Fruit fly (Drosophila melanogaster) whole organism, adult: ENCODE data around the gene mfrn.

Experiments
- CG11617 ChIP-seq: fragments of 200-800 bp; sonication (Bioruptor generic); optimal IDR thresholded peaks from 2 replicates; lab custom pipeline; 2017; ENCODE audit warnings: mild to moderate bottlenecking, missing biosample characterization, missing genetic modification reagents, missing genetic modification characterization
- CG12768 ChIP-seq: fragments of 200-800 bp; sonication (Bioruptor generic); optimal IDR thresholded peaks from 2 replicates; lab custom pipeline; 2017; ENCODE audit warnings: missing biosample characterization, missing genetic modification characterization, mild to moderate bottlenecking, moderate library complexity, missing genetic modification reagents
- CG14711 ChIP-seq: fragments of 200-800 bp; sonication (Bioruptor generic); optimal IDR thresholded peaks from 2 replicates; lab custom pipeline; 2018; ENCODE audit warnings: missing biosample characterization, mild to moderate bottlenecking, missing genetic modification characterization, moderate library complexity
- CG1620 ChIP-seq: fragments of 200-800 bp; sonication (Bioruptor generic); optimal IDR thresholded peaks from 2 replicates; lab custom pipeline; 2016; ENCODE audit warnings: missing biosample characterization, missing genetic modification characterization
- CG33017 ChIP-seq: fragments of 200-800 bp; sonication (Bioruptor generic); optimal IDR thresholded peaks from 2 replicates; lab custom pipeline; 2018; ENCODE audit warnings: missing biosample characterization, mild to moderate bottlenecking, missing genetic modification characterization, moderate library complexity
- CG5204 ChIP-seq: fragments of 200-800 bp; sonication (Bioruptor generic); optimal IDR thresholded peaks from 2 replicates; lab custom pipeline; 2016; ENCODE audit warnings: missing biosample characterization, missing genetic modification characterization
- CG7045 ChIP-seq: fragments of 200-800 bp; sonication (Bioruptor generic); optimal IDR thresholded peaks from 2 replicates; lab custom pipeline; 2017; ENCODE audit warnings: missing biosample characterization, mild to moderate bottlenecking, missing genetic modification characterization
- CG7101 ChIP-seq: fragments of 200-800 bp; sonication (Bioruptor generic); optimal IDR thresholded peaks from 2 replicates; lab custom pipeline; 2018; ENCODE audit warnings: missing biosample characterization, mild to moderate bottlenecking, missing genetic modification characterization, moderate library complexity
- Clk ChIP-seq: fragments of 200-800 bp; sonication (Bioruptor generic); optimal IDR thresholded peaks from 2 replicates; lab custom pipeline; 2017; ENCODE audit warnings: missing biosample characterization, missing genetic modification characterization
- Crg-1 ChIP-seq: fragments of 200-800 bp; sonication (Bioruptor generic); optimal IDR thresholded peaks from 2 replicates; lab custom pipeline; 2016; ENCODE audit warnings: missing biosample characterization, missing genetic modification characterization
- Hr96 ChIP-seq: fragments of 200-800 bp; sonication (Bioruptor generic); optimal IDR thresholded peaks from 2 replicates; lab custom pipeline; 2016; ENCODE audit warnings: missing biosample characterization, missing genetic modification characterization
- Mnt ChIP-seq: fragments of 200-800 bp; sonication (Bioruptor generic); optimal IDR thresholded peaks from 2 replicates; lab custom pipeline; 2016; ENCODE audit warnings: missing biosample characterization, mild to moderate bottlenecking, missing genetic modification characterization
- bab1 ChIP-seq: fragments of 200-800 bp; sonication (Bioruptor generic); optimal IDR thresholded peaks from 3 replicates; lab custom pipeline; 2019; ENCODE audit warnings: missing biosample characterization, mild to moderate bottlenecking, missing genetic modification characterization, moderate library complexity
- cic ChIP-seq: fragments of 200-800 bp; sonication (Bioruptor generic); optimal IDR thresholded peaks from 2 replicates; lab custom pipeline; 2017; ENCODE audit warnings: missing biosample characterization, mild to moderate bottlenecking, missing genetic modification characterization, moderate library complexity
- cnc ChIP-seq, 2 experiments: fragments of >200 bp; optimal IDR thresholded peaks; 2 replicates each; lab custom pipeline; 2017
- kay ChIP-seq: fragments of 200-800 bp; sonication (Bioruptor generic); peaks from one replicate; lab custom pipeline; 2016; ENCODE audit warnings: missing biosample characterization, missing genetic modification characterization, borderline replicate concordance
- ovo ChIP-seq: fragments of 200-800 bp; sonication (Bioruptor generic); optimal IDR thresholded peaks from 2 replicates; lab custom pipeline; 2016; ENCODE audit warnings: missing biosample characterization, missing genetic modification characterization
- pad ChIP-seq: fragments of 200-800 bp; sonication (Bioruptor generic); optimal IDR thresholded peaks from 3 replicates; lab custom pipeline; 2017; ENCODE audit warnings: missing biosample characterization, missing genetic modification characterization, mild to moderate bottlenecking, moderate library complexity, missing genetic modification reagents
- tj ChIP-seq: fragments of 200-800 bp; sonication (Bioruptor generic); optimal IDR thresholded peaks from 3 replicates; lab custom pipeline; 2017; ENCODE audit warnings: missing biosample characterization, mild to moderate bottlenecking, missing genetic modification characterization, moderate library complexity
- toe ChIP-seq: fragments of 200-800 bp; sonication (Bioruptor generic); optimal IDR thresholded peaks from 2 replicates; lab custom pipeline; 2016; ENCODE audit warnings: missing biosample characterization, missing genetic modification characterization

mfrn gene

dm6 chr3R:27947682-27948245, at the start of gene mfrn:
Gene mfrn (minus strand): TSS chr3R:27948021.
- TF ChIP-seq CG7101 (tag; lab: Kevin White, UChicago) (no peak), Mnt (peak; percentile 84)

- TF ChIP-seq bab1 (GFP tag; lab: Kevin White, UChicago) (no peak), CG33017 (tag; lab: Kevin White, UChicago) (no peak), Crg-1 (GFP tag; lab: Kevin White, UChicago) (no peak), CG7045 (GFP tag; lab: Kevin White, UChicago) (no peak), pad (GFP tag; lab: Kevin White, UChicago) (no peak), kay (GFP tag; lab: Kevin White, UChicago) (no peak), cic (no peak), Hr96 (GFP tag; lab: Kevin White, UChicago) (no peak), ovo (GFP tag; lab: Kevin White, UChicago) (no peak), CG7101 (tag; lab: Kevin White, UChicago) (no peak), CG1620 (GFP tag; lab: Kevin White, UChicago) (no peak), CG14711 (tag; lab: Kevin White, UChicago) (no peak), CG12768 (GFP tag; lab: Kevin White, UChicago) (no peak), toe (GFP tag; lab: Kevin White, UChicago) (no peak), tj (no peak), cnc (optimal IDR thresholded peaks at IDR 0.05; lab: Kevin White, UChicago) (no peak)
Observed at dm6 chr3R:27990651-27991050, 42.8 kb upstream of the mfrn start, which contains the start of gene CG4815. Gene CG4815 (minus strand): TSS chr3R:27990751.

dm6 chr3R:27988647-27989430, 41.0 kb upstream of the mfrn start:
- TF ChIP-seq pad (GFP tag; lab: Kevin White, UChicago) (peak; percentile 88), Crg-1 (GFP tag; lab: Kevin White, UChicago) (no peak), CG5204 (GFP tag; lab: Kevin White, UChicago) (peak; percentile 30), bab1 (GFP tag; lab: Kevin White, UChicago) (peak; percentile 44), CG11617 (GFP tag; lab: Kevin White, UChicago) (peak; percentile 58), CG12768 (GFP tag; lab: Kevin White, UChicago) (peak; percentile 63), kay (GFP tag; lab: Kevin White, UChicago) (peak; percentile 68), Mnt (peak; percentile 55), CG33017 (tag; lab: Kevin White, UChicago) (peak; percentile 3), CG14711 (tag; lab: Kevin White, UChicago) (peak; percentile 5), cic (peak; percentile 9), Hr96 (GFP tag; lab: Kevin White, UChicago) (peak; percentile 26), Clk (GFP tag; lab: Kevin White, UChicago) (no peak), CG7101 (tag; lab: Kevin White, UChicago) (peak; percentile 3), CG1620 (GFP tag; lab: Kevin White, UChicago) (peak; percentile 27), ovo (GFP tag; lab: Kevin White, UChicago) (no peak), toe (GFP tag; lab: Kevin White, UChicago) (peak; percentile 47), cnc (optimal IDR thresholded peaks at IDR 0.05; lab: Kevin White, UChicago) (no peak), tj (peak; percentile 64), CG7045 (GFP tag; lab: Kevin White, UChicago) (peak; percentile 47)

dm6 chr3R:27988189-27988588, 40.4 kb upstream of the mfrn start, which contains the start of gene betaTub97EF:
Gene betaTub97EF (minus strand): TSS chr3R:27988384.
- TF ChIP-seq kay (GFP tag; lab: Kevin White, UChicago): peak; percentile 6
- TF ChIP-seq pad (GFP tag; lab: Kevin White, UChicago): peak; percentile 14
- peak; percentile 15 for TF ChIP-seq Hr96 (GFP tag; lab: Kevin White, UChicago)
- TF ChIP-seq Mnt: peak; percentile 30
- no peak for TF ChIP-seq tj

dm6 chr3R:27987772-27988171, 40.0 kb upstream of the mfrn start:
- TF ChIP-seq Clk (GFP tag; lab: Kevin White, UChicago): no peak
- no peak for TF ChIP-seq Mnt
- TF ChIP-seq kay (GFP tag; lab: Kevin White, UChicago): no peak
- no peak for TF ChIP-seq bab1 (GFP tag; lab: Kevin White, UChicago)
- peak; percentile 22 for TF ChIP-seq tj
- no peak for TF ChIP-seq Crg-1 (GFP tag; lab: Kevin White, UChicago)
- no peak for TF ChIP-seq CG12768 (GFP tag; lab: Kevin White, UChicago)
- no peak for TF ChIP-seq cnc (optimal IDR thresholded peaks at IDR 0.05; lab: Kevin White, UChicago)

dm6 chr3R:27987329-27987728, 39.5 kb upstream of the mfrn start:
- TF ChIP-seq CG5204 (GFP tag; lab: Kevin White, UChicago) (no peak), toe (GFP tag; lab: Kevin White, UChicago) (no peak), CG14711 (tag; lab: Kevin White, UChicago) (peak; percentile 78), Crg-1 (GFP tag; lab: Kevin White, UChicago) (no peak), Hr96 (GFP tag; lab: Kevin White, UChicago) (no peak), CG33017 (tag; lab: Kevin White, UChicago) (peak; percentile 36), CG7101 (tag; lab: Kevin White, UChicago) (peak; percentile 78), CG1620 (GFP tag; lab: Kevin White, UChicago) (no peak), ovo (GFP tag; lab: Kevin White, UChicago) (no peak), cic (no peak), CG12768 (GFP tag; lab: Kevin White, UChicago) (no peak), pad (GFP tag; lab: Kevin White, UChicago) (no peak), CG7045 (GFP tag; lab: Kevin White, UChicago) (peak; percentile 57), CG11617 (GFP tag; lab: Kevin White, UChicago) (peak; percentile 63), bab1 (GFP tag; lab: Kevin White, UChicago) (peak; percentile 15), Mnt (no peak), tj (peak; percentile 42), kay (GFP tag; lab: Kevin White, UChicago) (no peak), cnc (optimal IDR thresholded peaks at IDR 0.05; lab: Kevin White, UChicago) (no peak), Clk (GFP tag; lab: Kevin White, UChicago) (no peak)
